Fruit fly (Drosophila melanogaster) whole organism, wandering third instar larva: ENCODE measurements around the gene CG12590.

Experiments used
- Abd-B ChIP-seq: fragments of >200 bp; optimal IDR thresholded peaks from 2 replicates; lab custom pipeline; 2017; ENCODE audit warnings: missing biosample characterization, missing genetic modification characterization
- CG32264 ChIP-seq: fragments of 200-800 bp; sonication (Bioruptor generic); optimal IDR thresholded peaks from 2 replicates; lab custom pipeline; 2016; ENCODE audit warnings: missing biosample characterization, missing genetic modification characterization
- CG9705 ChIP-seq: fragments of 200-800 bp; sonication (Bioruptor generic); optimal IDR thresholded peaks from 2 replicates; lab custom pipeline; 2018; ENCODE audit warnings: missing biosample characterization, mild to moderate bottlenecking, missing genetic modification characterization
- CrebA ChIP-seq: fragments of 200-800 bp; sonication (Bioruptor generic); optimal IDR thresholded peaks from 2 replicates; lab custom pipeline; 2016; ENCODE audit warnings: missing biosample characterization, mild to moderate bottlenecking, missing genetic modification characterization, borderline replicate concordance
- Dfd ChIP-seq: fragments of >200 bp; optimal IDR thresholded peaks from 2 replicates; lab custom pipeline; 2017; ENCODE audit warnings: missing biosample characterization, missing genetic modification characterization
- Dif ChIP-seq: fragments of 200-275, 200-300 bp; sonication (Bioruptor generic); optimal IDR thresholded peaks from 2 replicates; lab custom pipeline; 2018; ENCODE audit warnings: missing biosample characterization, missing genetic modification characterization; ENCODE audit not compliant: partially characterized antibody
- GATAd ChIP-seq: sonication (Bioruptor generic); optimal IDR thresholded peaks from 2 replicates; lab custom pipeline; 2016; ENCODE audit warnings: missing biosample characterization, missing genetic modification characterization
- HLH106 ChIP-seq: fragments of 200-800 bp; optimal IDR thresholded peaks from 3 replicates; lab custom pipeline; 2019; ENCODE audit warnings: missing biosample characterization, mild to moderate bottlenecking, missing genetic modification characterization, moderate library complexity
- Hnf4 ChIP-seq: fragments of 200-800 bp; sonication (Bioruptor generic); optimal IDR thresholded peaks from 2 replicates; lab custom pipeline; 2016; ENCODE audit warnings: missing biosample characterization, mild to moderate bottlenecking, missing genetic modification characterization
- Hr78 ChIP-seq: fragments of >200 bp; optimal IDR thresholded peaks from 2 replicates; lab custom pipeline; 2017; ENCODE audit warnings: missing biosample characterization, missing genetic modification characterization
- Hr83 ChIP-seq: fragments of 200-300 bp; sonication (Bioruptor generic); optimal IDR thresholded peaks from 2 replicates; lab custom pipeline; 2016; ENCODE audit warnings: missing biosample characterization, mild to moderate bottlenecking, missing genetic modification characterization, moderate library complexity; ENCODE audit not compliant: poor library complexity, severe bottlenecking
- Jra ChIP-seq: sonication (Bioruptor generic); optimal IDR thresholded peaks from 2 replicates; lab custom pipeline; 2016; ENCODE audit warnings: missing biosample characterization, missing genetic modification characterization
- Mio ChIP-seq: sonication (Bioruptor generic); optimal IDR thresholded peaks from 2 replicates; lab custom pipeline; 2016; ENCODE audit warnings: missing biosample characterization, missing genetic modification characterization
- Myc ChIP-seq: fragments of >200 bp; optimal IDR thresholded peaks from 2 replicates; lab custom pipeline; 2017
- N ChIP-seq: fragments of >200 bp; optimal IDR thresholded peaks from 2 replicates; lab custom pipeline; 2018; ENCODE audit warnings: missing biosample characterization, missing external identifiers, missing genetic modification characterization
- OdsH ChIP-seq: fragments of 200-800 bp; sonication (Bioruptor generic); optimal IDR thresholded peaks from 2 replicates; lab custom pipeline; 2016; ENCODE audit warnings: missing biosample characterization, mild to moderate bottlenecking, missing genetic modification characterization
- Rel ChIP-seq, 2 experiments: fragments of 200-800 bp; sonication (Bioruptor generic) in 1 of 2; optimal IDR thresholded peaks; 2 replicates in 1 of 2; 3 replicates in 1 of 2; lab custom pipeline; 2016 to 2019; ENCODE audit warnings: mild to moderate bottlenecking in 2 of 2, missing biosample characterization in 2 of 2, missing genetic modification characterization in 2 of 2, moderate library complexity in 1 of 2
- Sp1 ChIP-seq: fragments of 200-800 bp; sonication (Bioruptor generic); optimal IDR thresholded peaks from 3 replicates; lab custom pipeline; 2019; ENCODE audit warnings: missing biosample characterization, mild to moderate bottlenecking, missing genetic modification characterization, moderate library complexity
- Vsx2 ChIP-seq: fragments of 200-300, 225-300 bp; sonication (Bioruptor generic); optimal IDR thresholded peaks from 2 replicates; lab custom pipeline; 2018; ENCODE audit warnings: missing biosample characterization, missing genetic modification characterization; ENCODE audit not compliant: partially characterized antibody
- br ChIP-seq: fragments of 200-800 bp; sonication (Bioruptor generic); optimal IDR thresholded peaks from 2 replicates; lab custom pipeline; 2016; ENCODE audit warnings: missing biosample characterization, missing genetic modification characterization
- brk ChIP-seq: fragments of 200-800 bp; sonication (Bioruptor generic); optimal IDR thresholded peaks from 2 replicates; lab custom pipeline; 2016; ENCODE audit warnings: missing biosample characterization, mild to moderate bottlenecking, missing genetic modification characterization
- dl ChIP-seq, 2 experiments: fragments of 175-275, 200-275 bp in 1 of 2; fragments of 200-275 bp in 1 of 2; sonication (Bioruptor generic); optimal IDR thresholded peaks; lab custom pipeline; 2018; ENCODE audit warnings: mild to moderate bottlenecking in 2 of 2, missing biosample characterization in 2 of 2, missing genetic modification characterization in 2 of 2, moderate library complexity in 2 of 2; ENCODE audit not compliant: partially characterized antibody in 2 of 2, insufficient read depth in 1 of 2
- dmrt93B ChIP-seq: fragments of 200-800 bp; sonication (Bioruptor generic); optimal IDR thresholded peaks from 2 replicates; lab custom pipeline; 2018; ENCODE audit warnings: missing biosample characterization, mild to moderate bottlenecking, missing genetic modification characterization
- dsf ChIP-seq: sonication (Bioruptor generic); optimal IDR thresholded peaks from 2 replicates; lab custom pipeline; 2016; ENCODE audit warnings: missing biosample characterization, missing genetic modification characterization, borderline replicate concordance
- ey ChIP-seq: fragments of 200-800 bp; sonication (Bioruptor generic); optimal IDR thresholded peaks from 2 replicates; lab custom pipeline; 2016; ENCODE audit warnings: missing biosample characterization, missing genetic modification characterization
- foxo ChIP-seq, 2 experiments: fragments of 200-800 bp; sonication (Bioruptor generic); optimal IDR thresholded peaks; 2 replicates in 1 of 2; 3 replicates in 1 of 2; lab custom pipeline; 2016 to 2017; ENCODE audit warnings: missing biosample characterization in 2 of 2, missing genetic modification characterization in 2 of 2
- fru ChIP-seq: fragments of 200-800 bp; sonication (Bioruptor generic); optimal IDR thresholded peaks from 3 replicates; lab custom pipeline; 2016; ENCODE audit warnings: missing biosample characterization, mild to moderate bottlenecking, missing genetic modification characterization
- h ChIP-seq: fragments of 200-800 bp; sonication (Bioruptor generic); optimal IDR thresholded peaks from 3 replicates; lab custom pipeline; 2016; ENCODE audit warnings: missing biosample characterization, mild to moderate bottlenecking, missing genetic modification characterization
- jim ChIP-seq: fragments of 175-275, 200-325 bp; sonication (Bioruptor generic); optimal IDR thresholded peaks from 2 replicates; lab custom pipeline; 2016; ENCODE audit warnings: missing biosample characterization, mild to moderate bottlenecking, missing genetic modification characterization
- lola ChIP-seq: fragments of >200 bp; optimal IDR thresholded peaks from 2 replicates; lab custom pipeline; 2017; ENCODE audit warnings: missing biosample characterization, missing genetic modification characterization
- pan ChIP-seq: fragments of >200 bp; optimal IDR thresholded peaks from 2 replicates; lab custom pipeline; 2017
- psq ChIP-seq: fragments of 200-800 bp; sonication (Bioruptor generic); optimal IDR thresholded peaks from 3 replicates; lab custom pipeline; 2017; ENCODE audit warnings: missing biosample characterization, mild to moderate bottlenecking, missing genetic modification characterization, moderate library complexity
- rgr ChIP-seq: fragments of 200-800 bp; sonication (Bioruptor generic); optimal IDR thresholded peaks from 3 replicates; lab custom pipeline; 2016; ENCODE audit warnings: missing biosample characterization, mild to moderate bottlenecking, missing genetic modification characterization
- sage ChIP-seq: fragments of 200-800 bp; sonication (Bioruptor generic); optimal IDR thresholded peaks from 2 replicates; lab custom pipeline; 2016; ENCODE audit warnings: missing biosample characterization, mild to moderate bottlenecking, missing genetic modification characterization
- sv ChIP-seq: fragments of 200-800 bp; sonication (Bioruptor generic); optimal IDR thresholded peaks from 3 replicates; lab custom pipeline; 2016; ENCODE audit warnings: missing biosample characterization, missing genetic modification characterization
- tai ChIP-seq: sonication (Bioruptor generic); optimal IDR thresholded peaks from 2 replicates; lab custom pipeline; 2016; ENCODE audit warnings: missing biosample characterization, missing genetic modification characterization
- usp ChIP-seq: fragments of >200 bp; optimal IDR thresholded peaks from 2 replicates; lab custom pipeline; 2017; ENCODE audit warnings: missing biosample characterization, missing genetic modification characterization
- woc ChIP-seq: sonication (Bioruptor generic); optimal IDR thresholded peaks from 2 replicates; lab custom pipeline; 2016; ENCODE audit warnings: missing biosample characterization, mild to moderate bottlenecking, missing genetic modification characterization

The CG12590 gene

DNA sequence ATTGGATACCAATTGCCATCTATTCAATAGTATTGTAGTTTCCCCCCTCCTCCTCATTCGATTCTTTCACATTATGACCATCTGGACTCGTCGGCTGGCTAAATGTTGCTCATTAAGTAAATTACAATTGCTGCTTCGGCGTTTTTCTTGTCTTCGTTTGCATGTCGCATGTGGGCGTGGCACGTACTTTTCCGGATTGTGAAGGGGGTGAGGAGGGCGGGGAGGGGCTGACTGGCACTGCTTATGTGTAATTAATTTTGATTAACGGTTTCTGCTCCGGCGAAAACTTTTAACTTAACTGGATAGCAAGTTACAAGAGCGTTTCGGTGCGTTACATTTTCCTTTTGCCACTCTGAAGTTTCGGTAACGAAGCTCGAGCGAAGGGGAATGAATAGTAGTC is 44.0 kb upstream of the CG12590 start:
- TF ChIP-seq foxo (GFP tag; optimal IDR thresholded peaks at IDR 0.05; lab: Kevin White, UChicago) (no peak), ey (no peak), lola (GFP tag; lab: Kevin White, UChicago) (no peak), fru (GFP tag; lab: Kevin White, UChicago) (no peak), Hr83 (GFP tag; lab: Kevin White, UChicago) (no peak), Hr78 (GFP tag; lab: Kevin White, UChicago) (no peak)

DNA sequence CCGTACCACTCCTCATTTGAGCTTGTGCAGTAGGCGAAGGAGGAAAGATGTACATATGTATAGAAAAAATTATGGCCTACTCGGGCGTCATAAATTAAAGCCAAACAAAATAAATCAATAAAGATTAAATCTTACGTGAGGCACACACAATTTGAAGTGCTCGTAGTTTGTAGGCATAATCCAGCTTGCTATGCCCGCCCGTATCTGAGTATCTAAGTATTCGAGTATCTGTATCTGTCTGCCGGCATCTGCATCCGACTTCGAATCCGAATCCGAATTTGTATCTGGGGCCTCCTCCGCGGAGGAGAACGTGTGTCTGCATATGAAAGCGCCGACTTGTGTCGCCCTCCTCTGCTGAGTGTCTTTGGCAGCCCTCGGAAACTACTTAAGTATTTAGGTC is 43.0 kb upstream of the CG12590 start:
- no peak for TF ChIP-seq Jra (GFP tag; lab: Kevin White, UChicago)
- TF ChIP-seq N (GFP tag; lab: Kevin White, UChicago): no peak
- TF ChIP-seq OdsH: no peak
- no peak for TF ChIP-seq lola (GFP tag; lab: Kevin White, UChicago)
- TF ChIP-seq CrebA (GFP tag; lab: Kevin White, UChicago): no peak
- no peak for TF ChIP-seq sv (GFP tag; lab: Kevin White, UChicago)

DNA sequence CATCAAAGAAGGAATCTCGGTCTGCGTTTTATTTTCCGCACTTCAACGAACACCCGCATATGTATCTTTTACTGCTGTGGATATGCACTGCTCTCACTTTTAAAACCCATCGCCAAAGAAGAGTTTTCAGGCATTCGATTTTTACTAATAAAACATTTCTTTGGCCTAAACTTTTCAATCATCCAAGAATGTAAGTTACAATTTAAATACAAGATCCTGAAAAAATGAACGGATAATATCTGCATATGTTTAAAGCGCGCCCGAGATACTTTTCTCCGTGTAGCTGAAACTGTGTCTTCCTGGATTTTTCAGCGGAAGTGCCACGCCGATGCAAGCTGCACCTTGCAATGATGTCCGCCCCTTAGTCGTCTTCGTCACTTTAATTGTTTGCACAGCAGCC is 41.2 kb upstream of the CG12590 start:
- no peak for TF ChIP-seq HLH106
- no peak for TF ChIP-seq Dfd (GFP tag; lab: Kevin White, UChicago)
- TF ChIP-seq Abd-B: no peak
- TF ChIP-seq lola (GFP tag; lab: Kevin White, UChicago): no peak
- TF ChIP-seq Myc (lab: Kevin White, UChicago): no peak
- no peak for TF ChIP-seq sage (GFP tag; lab: Kevin White, UChicago)
- TF ChIP-seq N (GFP tag; lab: Kevin White, UChicago): no peak
- TF ChIP-seq Hnf4 (GFP tag; lab: Kevin White, UChicago): no peak
- peak; percentile 22 for TF ChIP-seq fru (GFP tag; lab: Kevin White, UChicago)
- no peak for TF ChIP-seq dl (GFP tag; optimal IDR thresholded peaks at IDR 0.05; lab: Kevin White, UChicago; ENCODE audit: insufficient read depth in 1 of 2, partially characterized antibody in 2 of 2)
- no peak for TF ChIP-seq jim (GFP tag; lab: Kevin White, UChicago)
- TF ChIP-seq Mio: no peak
- TF ChIP-seq rgr (GFP tag; lab: Kevin White, UChicago): peak; percentile 37
- TF ChIP-seq OdsH: peak; percentile 1
- TF ChIP-seq CrebA (GFP tag; lab: Kevin White, UChicago): no peak
- peak; percentile 35 for TF ChIP-seq h (GFP tag; lab: Kevin White, UChicago)
- TF ChIP-seq CG32264 (GFP tag; lab: Kevin White, UChicago): no peak
- TF ChIP-seq dsf (GFP tag; lab: Kevin White, UChicago): no peak
- peak in 1 of 2 experiments; percentile 37 for TF ChIP-seq foxo (GFP tag; optimal IDR thresholded peaks at IDR 0.05; lab: Kevin White, UChicago)
- no peak for TF ChIP-seq sv (GFP tag; lab: Kevin White, UChicago)
- TF ChIP-seq dmrt93B (GFP tag; lab: Kevin White, UChicago): no peak
- no peak for TF ChIP-seq Dif (GFP tag; lab: Kevin White, UChicago)
- TF ChIP-seq ey: peak; percentile 2
- TF ChIP-seq usp (GFP tag; lab: Kevin White, UChicago): no peak
- no peak for TF ChIP-seq Sp1
- no peak for TF ChIP-seq Jra (GFP tag; lab: Kevin White, UChicago)
- TF ChIP-seq psq (GFP tag; lab: Kevin White, UChicago): no peak
- TF ChIP-seq tai: no peak
- TF ChIP-seq GATAd (GFP tag; lab: Kevin White, UChicago): no peak
- no peak for TF ChIP-seq pan (lab: Kevin White, UChicago)
- no peak for TF ChIP-seq brk
- no peak for TF ChIP-seq Rel (GFP tag; optimal IDR thresholded peaks at IDR 0.05; lab: Kevin White, UChicago)
- no peak for TF ChIP-seq Rel (tag; optimal IDR thresholded peaks at IDR 0.05; lab: Kevin White, UChicago)
- no peak for TF ChIP-seq Vsx2
- TF ChIP-seq Hr83 (GFP tag; lab: Kevin White, UChicago): no peak
- TF ChIP-seq CG9705 (GFP tag; lab: Kevin White, UChicago): no peak
- TF ChIP-seq br (GFP tag; lab: Kevin White, UChicago): no peak
- no peak for TF ChIP-seq woc (GFP tag; lab: Kevin White, UChicago)
- no peak for TF ChIP-seq Hr78 (GFP tag; lab: Kevin White, UChicago)
